Fruit fly (Drosophila melanogaster) whole organism, embryonic: ENCODE measurements around the gene Adck5.

Experiments
- Atf-2 ChIP-seq: fragments of 200-800 bp; sonication (Bioruptor generic); optimal IDR thresholded peaks from 2 replicates; lab custom pipeline; 2016; ENCODE audit warnings: missing biosample characterization, missing genetic modification characterization
- BEAF-32 ChIP-seq: fragments of 200-800 bp; sonication (Bioruptor generic); optimal IDR thresholded peaks from 3 replicates; lab custom pipeline; 2017; ENCODE audit warnings: missing biosample characterization, missing genetic modification characterization, mild to moderate bottlenecking, moderate library complexity, missing genetic modification reagents
- C15 ChIP-seq: fragments of 200-800 bp; sonication (Bioruptor generic); IDR thresholded peaks from 3 replicates; pipeline ENCODE4 v1.3.6; 2022; ENCODE audit warnings: missing biosample characterization, missing genetic modification characterization
- CG10321 ChIP-seq: fragments of 200-800 bp; sonication (Bioruptor generic); IDR thresholded peaks from 2 replicates; pipeline ENCODE4 v1.3.6; 2022; ENCODE audit warnings: missing biosample characterization, missing genetic modification characterization
- CG10959 ChIP-seq: fragments of 200-800 bp; sonication (Bioruptor generic); IDR thresholded peaks from 2 replicates; pipeline ENCODE4 v1.3.6; 2022; ENCODE audit warnings: missing biosample characterization, missing genetic modification characterization
- CG11696 ChIP-seq: fragments of 200-800 bp; sonication (Bioruptor generic); IDR thresholded peaks from 2 replicates; pipeline ENCODE4 v1.3.6; 2022; ENCODE audit warnings: missing biosample characterization, missing genetic modification characterization
- CG13287 ChIP-seq: fragments of 200-800 bp; sonication (Bioruptor generic); IDR thresholded peaks from 2 replicates; pipeline ENCODE4 v1.3.6; 2022; ENCODE audit warnings: missing biosample characterization, missing genetic modification characterization; ENCODE audit not compliant: partially characterized antibody
- CG14014 ChIP-seq: fragments of 200-800 bp; sonication (Bioruptor generic); IDR thresholded peaks from 2 replicates; pipeline ENCODE4 v1.3.6; 2022; ENCODE audit warnings: missing biosample characterization, missing genetic modification characterization
- CG17186 ChIP-seq: fragments of 200-800 bp; sonication (Bioruptor generic); optimal IDR thresholded peaks from 3 replicates; lab custom pipeline; 2017; ENCODE audit warnings: missing biosample characterization, missing genetic modification reagents, missing genetic modification characterization
- CG17829 ChIP-seq: fragments of 200-800 bp; optimal IDR thresholded peaks from 2 replicates; lab custom pipeline; 2019; ENCODE audit warnings: missing biosample characterization, mild to moderate bottlenecking, missing genetic modification characterization, moderate library complexity
- CG18011 ChIP-seq: fragments of 200-800 bp; sonication (Bioruptor generic); optimal IDR thresholded peaks from 2 replicates; lab custom pipeline; 2017; ENCODE audit warnings: missing biosample characterization, missing genetic modification characterization, mild to moderate bottlenecking, moderate library complexity, missing genotype
- CG3163 ChIP-seq: fragments of 200-800 bp; sonication (Bioruptor generic); optimal IDR thresholded peaks from 3 replicates; lab custom pipeline; 2016; ENCODE audit warnings: missing biosample characterization, missing genetic modification characterization
- CG6272 ChIP-seq: fragments of 200-800 bp; sonication (Bioruptor generic); IDR thresholded peaks from 2 replicates; pipeline ENCODE4 v1.3.6; 2022; ENCODE audit warnings: missing biosample characterization, missing genetic modification characterization
- CG8290 ChIP-seq, 3 experiments: fragments of 200-800 bp; sonication (Bioruptor generic); optimal IDR thresholded peaks; 2 replicates each; lab custom pipeline; 2016 to 2019; ENCODE audit warnings: missing biosample characterization in 3 of 3, missing genetic modification characterization in 3 of 3, mild to moderate bottlenecking in 2 of 3, moderate library complexity in 1 of 3
- CG9876 ChIP-seq: fragments of 200-800 bp; sonication (Bioruptor generic); optimal IDR thresholded peaks from 2 replicates; lab custom pipeline; 2016; ENCODE audit warnings: missing biosample characterization, missing genetic modification characterization
- Chrac-16 ChIP-seq: fragments of 200-800 bp; sonication (Bioruptor generic); optimal IDR thresholded peaks from 3 replicates; lab custom pipeline; 2016; ENCODE audit warnings: missing biosample characterization, missing genetic modification characterization
- D19B ChIP-seq: fragments of 200-800 bp; sonication (Bioruptor generic); optimal IDR thresholded peaks from 2 replicates; lab custom pipeline; 2017; ENCODE audit warnings: missing biosample characterization, mild to moderate bottlenecking, missing genetic modification characterization
- Dbx ChIP-seq: fragments of 200-800 bp; sonication (Bioruptor generic); IDR thresholded peaks from 3 replicates; pipeline ENCODE4 v1.3.6; 2022; ENCODE audit warnings: missing biosample characterization, missing genetic modification characterization
- Dip2 ChIP-seq: fragments of 200-800 bp; sonication (Bioruptor generic); IDR thresholded peaks from 2 replicates; pipeline ENCODE4 v1.3.6; 2022; ENCODE audit warnings: missing biosample characterization, missing genetic modification characterization
- Dll ChIP-seq: fragments of 200-800 bp; sonication (Bioruptor generic); IDR thresholded peaks from 4 replicates; pipeline ENCODE4 v1.3.6; 2022; ENCODE audit warnings: missing biosample characterization, missing genetic modification characterization; ENCODE audit not compliant: partially characterized antibody
- Dp ChIP-seq: fragments of 200-800 bp; sonication (Bioruptor generic); optimal IDR thresholded peaks from 2 replicates; lab custom pipeline; 2018; ENCODE audit warnings: missing biosample characterization, mild to moderate bottlenecking, missing genetic modification characterization, moderate library complexity
- Dref ChIP-seq: fragments of 200-800 bp; sonication (Bioruptor generic); IDR thresholded peaks from 2 replicates; pipeline ENCODE4 v1.3.6; 2022; ENCODE audit warnings: missing biosample characterization, missing genetic modification characterization
- Ets97D ChIP-seq: fragments of 200-800 bp; sonication (Bioruptor generic); optimal IDR thresholded peaks from 3 replicates; lab custom pipeline; 2016; ENCODE audit warnings: missing biosample characterization, missing genetic modification characterization
- Fer3 ChIP-seq: fragments of 200-800 bp; sonication (Bioruptor generic); optimal IDR thresholded peaks from 2 replicates; lab custom pipeline; 2018; ENCODE audit warnings: missing biosample characterization, mild to moderate bottlenecking, missing genetic modification characterization, moderate library complexity
- MBD-R2 ChIP-seq: fragments of 200-800 bp; sonication (Bioruptor generic); IDR thresholded peaks from 2 replicates; pipeline ENCODE4 v1.3.6; 2022; ENCODE audit warnings: missing biosample characterization, missing genetic modification characterization
- NC2α ChIP-seq: fragments of 200-800 bp; sonication (Bioruptor generic); optimal IDR thresholded peaks from 2 replicates; lab custom pipeline; 2016; ENCODE audit warnings: missing biosample characterization, missing genetic modification characterization
- Nf-YC ChIP-seq: fragments of 200-800 bp; optimal IDR thresholded peaks from 3 replicates; lab custom pipeline; 2019; ENCODE audit warnings: missing biosample characterization, mild to moderate bottlenecking, missing genetic modification characterization, moderate library complexity
- Pdp1 ChIP-seq, 2 experiments: fragments of 200-800 bp; sonication (Bioruptor generic); optimal IDR thresholded peaks; 3 replicates each; lab custom pipeline; 2016; ENCODE audit warnings: missing biosample characterization in 2 of 2, missing genetic modification characterization in 2 of 2, mild to moderate bottlenecking in 1 of 2, moderate library complexity in 1 of 2
- Poxn ChIP-seq: fragments of 200-800 bp; sonication (Bioruptor generic); IDR thresholded peaks from 2 replicates; pipeline ENCODE4 v1.3.6; 2022; ENCODE audit warnings: missing biosample characterization, missing genetic modification characterization
- ab ChIP-seq: fragments of 200-800 bp; sonication (Bioruptor generic); optimal IDR thresholded peaks from 2 replicates; lab custom pipeline; 2016; ENCODE audit warnings: missing biosample characterization, missing genetic modification characterization
- bsh ChIP-seq, 2 experiments: fragments of 200-800 bp; sonication (Bioruptor generic); optimal IDR thresholded peaks; 2 replicates each; lab custom pipeline; 2017 to 2018; ENCODE audit warnings: mild to moderate bottlenecking in 2 of 2, missing biosample characterization in 2 of 2, missing genetic modification characterization in 2 of 2, moderate library complexity in 1 of 2
- btn ChIP-seq: fragments of 200-800 bp; sonication (Bioruptor generic); optimal IDR thresholded peaks from 2 replicates; lab custom pipeline; 2016; ENCODE audit warnings: missing biosample characterization, missing genetic modification characterization
- chn ChIP-seq: fragments of 200-800 bp; sonication (Bioruptor generic); optimal IDR thresholded peaks from 2 replicates; lab custom pipeline; 2016; ENCODE audit warnings: missing biosample characterization, missing genetic modification characterization
- en ChIP-seq: fragments of 200-800 bp; sonication (Bioruptor generic); optimal IDR thresholded peaks from 2 replicates; lab custom pipeline; 2016; ENCODE audit warnings: missing biosample characterization, missing genetic modification characterization
- ewg ChIP-seq: fragments of 200-800 bp; sonication (Bioruptor generic); optimal IDR thresholded peaks from 3 replicates; lab custom pipeline; 2017; ENCODE audit warnings: mild to moderate bottlenecking, missing biosample characterization, missing genetic modification reagents, missing genetic modification characterization
- gem ChIP-seq: fragments of 200-800 bp; sonication (Bioruptor generic); optimal IDR thresholded peaks from 2 replicates; lab custom pipeline; 2019; ENCODE audit warnings: missing biosample characterization, mild to moderate bottlenecking, missing genetic modification characterization, moderate library complexity
- gfzf ChIP-seq: fragments of 200-800 bp; sonication (Bioruptor generic); optimal IDR thresholded peaks from 2 replicates; lab custom pipeline; 2016; ENCODE audit warnings: missing biosample characterization, mild to moderate bottlenecking, missing genetic modification characterization, moderate library complexity
- gro ChIP-seq: fragments of 200-800 bp; sonication (Bioruptor generic); optimal IDR thresholded peaks from 2 replicates; lab custom pipeline; 2016; ENCODE audit warnings: missing biosample characterization, missing genetic modification characterization
- hb ChIP-seq: fragments of 200-800 bp; sonication (Bioruptor generic); IDR thresholded peaks from 3 replicates; pipeline ENCODE4 v1.3.6; 2022; ENCODE audit warnings: missing biosample characterization, missing genetic modification characterization; ENCODE audit not compliant: partially characterized antibody
- inv ChIP-seq: fragments of 200-800 bp; sonication (Bioruptor generic); IDR thresholded peaks from 2 replicates; pipeline ENCODE4 v1.3.6; 2022; ENCODE audit warnings: missing biosample characterization, missing genetic modification characterization; ENCODE audit not compliant: partially characterized antibody
- jumu ChIP-seq: fragments of 200-800 bp; sonication (Bioruptor generic); optimal IDR thresholded peaks from 3 replicates; lab custom pipeline; 2016; ENCODE audit warnings: missing biosample characterization, missing genetic modification characterization
- knrl ChIP-seq: fragments of 200-800 bp; sonication (Bioruptor generic); IDR thresholded peaks from 3 replicates; pipeline ENCODE4 v1.3.6; 2022; ENCODE audit warnings: missing biosample characterization, missing genetic modification characterization; ENCODE audit not compliant: partially characterized antibody
- lov ChIP-seq, 2 experiments: fragments of 200-800 bp in 1 of 2; fragments of >200 bp in 1 of 2; sonication (Bioruptor generic) in 1 of 2; IDR thresholded peaks in 1 of 2; optimal IDR thresholded peaks in 1 of 2; 2 replicates in 1 of 2; 3 replicates in 1 of 2; pipeline versions ENCODE4 v1.3.6 to Lab custom; 2017 to 2022; ENCODE audit warnings: missing biosample characterization in 1 of 2, missing genetic modification characterization in 1 of 2
- onecut ChIP-seq: fragments of 200-800 bp; sonication (Bioruptor generic); IDR thresholded peaks from 2 replicates; pipeline ENCODE4 v1.3.6; 2022; ENCODE audit warnings: missing biosample characterization, missing genetic modification characterization
- schlank ChIP-seq: fragments of 200-800 bp; sonication (Bioruptor generic); optimal IDR thresholded peaks from 2 replicates; lab custom pipeline; 2018; ENCODE audit warnings: missing biosample characterization, mild to moderate bottlenecking, missing genetic modification characterization
- unc-4 ChIP-seq: fragments of 200-800 bp; sonication (Bioruptor generic); IDR thresholded peaks from 2 replicates; pipeline ENCODE4 v1.3.6; 2022; ENCODE audit warnings: missing biosample characterization, missing genetic modification characterization; ENCODE audit not compliant: partially characterized antibody
- usp ChIP-seq: fragments of >200 bp; optimal IDR thresholded peaks from 2 replicates; lab custom pipeline; 2017; ENCODE audit warnings: missing biosample characterization, missing genetic modification characterization
- vvl ChIP-seq: fragments of 200-800 bp; sonication (Bioruptor generic); IDR thresholded peaks from 2 replicates; pipeline ENCODE4 v1.3.6; 2022; ENCODE audit warnings: missing biosample characterization, missing genetic modification characterization
- wor ChIP-seq: fragments of 200-800 bp; sonication (Bioruptor generic); IDR thresholded peaks from 2 replicates; pipeline ENCODE4 v1.3.6; 2022; ENCODE audit warnings: missing biosample characterization, missing genetic modification characterization

Adck5 gene

dm6 chr3L:11120419-11120958 lies 49.1 kb upstream of the Adck5 start, which contains the start of the genes FoxK and mRpL2 (continued):
- TF ChIP-seq ewg (GFP tag; lab: Kevin White, UChicago) (peak; percentile 89), gro (GFP tag; lab: Kevin White, UChicago) (peak; percentile 18), C15 (GFP tag; lab: Robert Waterston, UW) (no peak), CG8290 (GFP tag; optimal IDR thresholded peaks at IDR 0.05; lab: Kevin White, UChicago) (no peak), CG8290 (tag; optimal IDR thresholded peaks at IDR 0.05; lab: Kevin White, UChicago) (peak in 1 of 2 experiments; percentile 60), bsh (GFP tag; optimal IDR thresholded peaks at IDR 0.05; lab: Kevin White, UChicago) (peak in 1 of 2 experiments; percentile 94), schlank (no peak), CG14014 (0 out of 2 replicates have a peak, but pooled peaks have one; percentile 6), D19B (GFP tag; lab: Kevin White, UChicago) (no peak), lov (optimal IDR thresholded peaks at IDR 0.05; lab: Kevin White, UChicago) (peak; percentile 16), lov (GFP tag; IDR thresholded peaks at IDR 0.05; lab: Robert Waterston, UW) (no peak), hb (GFP tag; lab: Robert Waterston, UW) (no peak), Pdp1 (GFP tag; optimal IDR thresholded peaks at IDR 0.05; lab: Kevin White, UChicago) (peak in 1 of 2 experiments; percentile 72), CG10321 (GFP tag; lab: Robert Waterston, UW) (no peak), btn (GFP tag; lab: Kevin White, UChicago) (no peak), wor (GFP tag; lab: Robert Waterston, UW) (no peak), ab (GFP tag; lab: Kevin White, UChicago) (no peak), CG11696 (GFP tag; lab: Robert Waterston, UW) (no peak), knrl (GFP tag; lab: Robert Waterston, UW) (0 out of 3 replicates have a peak, but pooled peaks have one; percentile 27), Dp (GFP tag; lab: Kevin White, UChicago) (peak; percentile 51), usp (GFP tag; lab: Kevin White, UChicago) (no peak), CG10959 (GFP tag; lab: Robert Waterston, UW) (no peak), gem (peak; percentile 4), CG17829 (tag; lab: Kevin White, UChicago) (peak; percentile 25), Dip2 (GFP tag; lab: Robert Waterston, UW) (no peak), MBD-R2 (GFP tag; lab: Robert Waterston, UW) (peak; percentile 89), BEAF-32 (peak; percentile 47), Dll (GFP tag; lab: Robert Waterston, UW) (0 out of 4 replicates have a peak, but pooled peaks have one; percentile 40), Chrac-16 (no peak), CG3163 (GFP tag; lab: Kevin White, UChicago) (no peak), Ets97D (GFP tag; lab: Kevin White, UChicago) (peak; percentile 55), Poxn (GFP tag; lab: Robert Waterston, UW) (no peak), inv (GFP tag; lab: Robert Waterston, UW) (peak; percentile 34; the same call in 1 of the 2 replicates), jumu (GFP tag; lab: Kevin White, UChicago) (no peak), CG17186 (GFP tag; lab: Kevin White, UChicago) (peak; percentile 53), gfzf (peak; percentile 48), Dref (GFP tag; lab: Robert Waterston, UW) (peak; percentile 44), Atf-2 (GFP tag; lab: Kevin White, UChicago) (no peak), CG18011 (peak; percentile 40), CG9876 (no peak)

dm6 chr3L:11123088-11123487 lies 46.5 kb upstream of the Adck5 start, which contains the start of the genes Ufd1 and NaPi-III:
Ufd1 (minus strand) TSS chr3L:11123216.
NaPi-III (plus strand) TSS chr3L:11123348.
- TF ChIP-seq Dbx (GFP tag; lab: Robert Waterston, UW) (peak; percentile 69; the same call in 2 of the 3 replicates), CG13287 (peak; percentile 94), Fer3 (tag; lab: Kevin White, UChicago) (no peak), CG10959 (GFP tag; lab: Robert Waterston, UW) (no peak), unc-4 (GFP tag; lab: Robert Waterston, UW) (peak; percentile 92), onecut (GFP tag; lab: Robert Waterston, UW) (no peak), en (GFP tag; lab: Kevin White, UChicago) (no peak), Nf-YC (no peak), CG6272 (peak; percentile 27; the same call in 1 of the 2 replicates), BEAF-32 (peak; percentile 92), vvl (GFP tag; lab: Robert Waterston, UW) (peak; percentile 59; the same call in 1 of the 2 replicates), chn (GFP tag; lab: Kevin White, UChicago) (peak; percentile 40), NC2α (GFP tag; lab: Kevin White, UChicago) (no peak)
